Worm (Caenorhabditis elegans) whole organism, early embryonic: ENCODE data around the gene cpt-4.

ENCODE experiments used
- F13C5.2 ChIP-seq: sonication (generic microtip); optimal IDR thresholded peaks from 2 replicates; lab custom pipeline; 2017; ENCODE audit warnings: mild to moderate bottlenecking, missing genetic modification characterization, inconsistent platforms, missing compliant biosample characterization
- aly-1 ChIP-seq: sonication (generic microtip); optimal IDR thresholded peaks from 2 replicates; lab custom pipeline; 2016; ENCODE audit warnings: missing genetic modification characterization, missing compliant biosample characterization
- ama-1 ChIP-seq: fragments of 150-350 bp; optimal IDR thresholded peaks from 2 replicates; lab custom pipeline; 2014
- ceh-13 ChIP-seq: fragments of 200-800 bp; sonication (Bioruptor generic); optimal IDR thresholded peaks from 2 replicates; lab custom pipeline; 2018; ENCODE audit warnings: mild to moderate bottlenecking, missing genetic modification characterization, missing compliant biosample characterization
- ceh-36 ChIP-seq: sonication (generic microtip); optimal IDR thresholded peaks from 2 replicates; lab custom pipeline; 2016; ENCODE audit warnings: missing genetic modification characterization, inconsistent platforms, missing compliant biosample characterization
- ets-7 ChIP-seq: sonication (generic microtip); optimal IDR thresholded peaks from 2 replicates; lab custom pipeline; 2016; ENCODE audit warnings: missing genotype, missing genetic modification characterization, missing compliant biosample characterization
- flt-1 ChIP-seq: fragments of 200-800 bp; sonication (Bioruptor generic); IDR thresholded peaks from 2 replicates; pipeline ENCODE4 v1.3.6; 2022; ENCODE audit warnings: missing genetic modification characterization, missing compliant biosample characterization
- hmbx-1 ChIP-seq: sonication (generic microtip); optimal IDR thresholded peaks from 2 replicates; lab custom pipeline; 2016; ENCODE audit warnings: mild to moderate bottlenecking, missing genetic modification characterization, missing compliant biosample characterization
- hmg-4 ChIP-seq: fragments of 200-800 bp; sonication (Bioruptor generic); optimal IDR thresholded peaks from 2 replicates; lab custom pipeline; 2018; ENCODE audit warnings: mild to moderate bottlenecking, missing genetic modification characterization, missing compliant biosample characterization
- hnd-1 ChIP-seq: sonication (generic microtip); optimal IDR thresholded peaks from 2 replicates; lab custom pipeline; 2016; ENCODE audit warnings: missing genetic modification characterization, missing compliant biosample characterization
- scrt-1 ChIP-seq: fragments of 200-800 bp; sonication (Bioruptor generic); IDR thresholded peaks from 2 replicates; pipeline ENCODE4 v1.3.6; 2022; ENCODE audit warnings: missing genetic modification characterization, missing compliant biosample characterization
- tbx-11 ChIP-seq: fragments of 200-800 bp; sonication (Bioruptor generic); IDR thresholded peaks from 2 replicates; pipeline ENCODE4 v1.3.6; 2022; ENCODE audit warnings: missing genetic modification characterization, missing compliant biosample characterization
- tra-4 ChIP-seq: sonication (generic microtip); optimal IDR thresholded peaks from 2 replicates; lab custom pipeline; 2017; ENCODE audit warnings: missing genetic modification characterization, missing compliant biosample characterization

DNA sequence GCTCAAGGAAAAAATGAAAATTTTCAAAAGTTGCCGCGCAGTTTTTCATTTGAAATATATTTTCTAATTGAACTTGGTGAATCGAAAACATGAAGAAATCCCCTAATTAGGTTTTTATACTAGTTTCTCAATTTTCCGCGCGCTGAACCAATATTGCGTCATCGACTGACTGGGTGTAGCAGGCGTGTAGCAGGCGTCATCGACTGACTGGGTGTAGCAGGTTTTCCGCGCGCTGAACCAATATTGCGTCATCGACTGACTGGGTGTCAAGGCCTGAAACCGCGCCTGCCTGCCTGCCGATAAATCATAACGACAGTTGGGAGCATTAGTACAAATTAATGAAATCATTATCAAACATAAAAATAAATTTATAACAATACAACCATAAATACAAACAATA lies 4.2 kb downstream of the cpt-4 start:
- TF ChIP-seq tra-4 (no peak), scrt-1 (GFP tag; lab: Robert Waterston, UW) (no peak), ama-1 (lab: Kevin White, UChicago) (no peak), ceh-36 (tag; lab: Kevin White, UChicago) (no peak), hnd-1 (tag; lab: Kevin White, UChicago) (no peak), aly-1 (tag; lab: Kevin White, UChicago) (no peak), hmg-4 (GFP tag; lab: Kevin White, UChicago) (peak; percentile 37), tbx-11 (GFP tag; lab: Robert Waterston, UW) (no peak), ceh-13 (GFP tag; lab: Kevin White, UChicago) (no peak), hmbx-1 (tag; lab: Kevin White, UChicago) (no peak), flt-1 (GFP tag; lab: Robert Waterston, UW) (no peak), F13C5.2 (tag; lab: Kevin White, UChicago) (no peak), ets-7 (no peak)
